Fruit fly (Drosophila melanogaster) whole organism, pupa: Measurements from ENCODE around the gene CG31275.

Source experiments
- Pif1A ChIP-seq: fragments of 200-800 bp; sonication (Bioruptor generic); optimal IDR thresholded peaks from 3 replicates; lab custom pipeline; 2016; ENCODE audit warnings: missing biosample characterization, missing genetic modification characterization
- Snoo ChIP-seq: fragments of 200-800 bp; sonication (Bioruptor generic); optimal IDR thresholded peaks from 3 replicates; lab custom pipeline; 2017; ENCODE audit warnings: missing biosample characterization, mild to moderate bottlenecking, missing genetic modification characterization, inconsistent platforms

DNA sequence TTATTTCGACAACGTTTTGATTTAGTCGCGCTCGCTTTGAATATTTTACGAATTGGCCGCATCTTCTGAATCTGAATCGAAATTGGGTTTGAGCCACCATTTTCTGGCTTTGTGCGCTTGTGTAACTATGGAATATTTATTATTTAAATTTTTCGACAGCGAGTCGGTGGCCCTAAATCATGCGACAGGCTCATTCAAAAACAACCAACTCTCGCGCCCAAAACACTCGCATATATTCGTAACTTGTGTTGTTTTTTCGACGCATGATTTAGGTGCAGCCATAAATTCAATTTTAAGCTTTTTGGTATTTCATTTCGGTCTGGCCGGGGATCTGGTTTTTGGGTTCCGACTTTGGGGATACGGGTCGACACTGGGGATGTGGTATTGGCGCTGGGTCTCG lies 3.7 kb upstream of the CG31275 start:
- no peak for TF ChIP-seq Snoo (tag; lab: Kevin White, UChicago)
- TF ChIP-seq Pif1A, result no peak
